Fruit fly (Drosophila melanogaster) whole organism, embryonic: ENCODE results near the gene CG31675.

Source experiments
- Antp ChIP-seq: fragments of 200-800 bp; sonication (Bioruptor generic); optimal IDR thresholded peaks from 3 replicates; lab custom pipeline; 2016; ENCODE audit warnings: missing biosample characterization, missing genetic modification characterization
- CG11695 ChIP-seq: fragments of 200-800 bp; sonication (Bioruptor generic); IDR thresholded peaks from 3 replicates; pipeline ENCODE4 v1.3.6; 2022; ENCODE audit warnings: missing biosample characterization, missing genetic modification characterization
- CG11696 ChIP-seq: fragments of 200-800 bp; sonication (Bioruptor generic); IDR thresholded peaks from 2 replicates; pipeline ENCODE4 v1.3.6; 2022; ENCODE audit warnings: missing biosample characterization, missing genetic modification characterization
- CG12769 ChIP-seq: fragments of 200-800 bp; sonication (Bioruptor generic); optimal IDR thresholded peaks from 2 replicates; lab custom pipeline; 2019; ENCODE audit warnings: missing biosample characterization, mild to moderate bottlenecking, missing genetic modification characterization, moderate library complexity
- CG17361 ChIP-seq: fragments of 200-800 bp; sonication (Bioruptor generic); IDR thresholded peaks from 3 replicates; pipeline ENCODE4 v1.3.6; 2022; ENCODE audit warnings: missing biosample characterization, missing genetic modification characterization
- CG2889 ChIP-seq: fragments of 200-800 bp; sonication (Bioruptor generic); IDR thresholded peaks from 3 replicates; pipeline ENCODE4 v1.3.6; 2022; ENCODE audit warnings: missing biosample characterization, missing genetic modification characterization
- CG3065 ChIP-seq: fragments of 200-800 bp; sonication (Bioruptor generic); optimal IDR thresholded peaks from 2 replicates; lab custom pipeline; 2016; ENCODE audit warnings: missing biosample characterization, missing genetic modification characterization
- CG3281 ChIP-seq: fragments of 200-800 bp; sonication (Bioruptor generic); optimal IDR thresholded peaks from 3 replicates; lab custom pipeline; 2017; ENCODE audit warnings: missing biosample characterization, mild to moderate bottlenecking, missing genetic modification characterization
- CG4282 ChIP-seq: fragments of 200-800 bp; sonication (Bioruptor generic); optimal IDR thresholded peaks from 2 replicates; lab custom pipeline; 2016; ENCODE audit warnings: missing biosample characterization, missing genetic modification characterization
- CG43689 ChIP-seq: fragments of 200-800 bp; sonication (Bioruptor generic); IDR thresholded peaks from 2 replicates; pipeline ENCODE4 v1.3.6; 2022; ENCODE audit warnings: missing biosample characterization, missing genetic modification characterization
- CG4424 ChIP-seq: fragments of 200-800 bp; sonication (Bioruptor generic); optimal IDR thresholded peaks from 3 replicates; lab custom pipeline; 2016; ENCODE audit warnings: missing biosample characterization, missing genetic modification characterization
- CG8359 ChIP-seq: fragments of 200-800 bp; sonication (Bioruptor generic); optimal IDR thresholded peaks from 2 replicates; lab custom pipeline; 2017; ENCODE audit warnings: missing biosample characterization, mild to moderate bottlenecking, missing genetic modification characterization, borderline replicate concordance
- CHES-1-like ChIP-seq: fragments of 200-800 bp; sonication (Bioruptor generic); optimal IDR thresholded peaks from 2 replicates; lab custom pipeline; 2016; ENCODE audit warnings: missing biosample characterization, missing genetic modification characterization
- Ets65A ChIP-seq: fragments of 200-800 bp; sonication (Bioruptor generic); peaks from one replicate; lab custom pipeline; 2016; ENCODE audit warnings: missing biosample characterization, missing genetic modification characterization
- GATAe ChIP-seq: fragments of 200-800 bp; sonication (Bioruptor generic); conservative IDR thresholded peaks from 2 replicates; pipeline ENCODE4 v1.3.6; 2022; ENCODE audit warnings: missing biosample characterization, missing genetic modification characterization
- HLHmδ ChIP-seq: fragments of 200-800 bp; sonication (Bioruptor generic); optimal IDR thresholded peaks from 2 replicates; lab custom pipeline; 2018; ENCODE audit warnings: missing biosample characterization, mild to moderate bottlenecking, missing genetic modification characterization, moderate library complexity
- Jarid2 ChIP-seq: fragments of 200-800 bp; sonication (Bioruptor generic); optimal IDR thresholded peaks from 3 replicates; lab custom pipeline; 2017; ENCODE audit warnings: mild to moderate bottlenecking, missing biosample characterization, missing genetic modification reagents, missing genetic modification characterization
- Mes4 ChIP-seq: fragments of 200-800 bp; sonication (Bioruptor generic); optimal IDR thresholded peaks from 2 replicates; lab custom pipeline; 2016; ENCODE audit warnings: missing biosample characterization, missing genetic modification characterization
- Nf-YA ChIP-seq: fragments of 200-800 bp; sonication (Bioruptor generic); IDR thresholded peaks from 2 replicates; pipeline ENCODE4 v1.3.6; 2022; ENCODE audit warnings: missing biosample characterization, missing genetic modification characterization
- Vsx1 ChIP-seq: fragments of 200-800 bp; sonication (Bioruptor generic); optimal IDR thresholded peaks from 2 replicates; lab custom pipeline; 2017; ENCODE audit warnings: missing biosample characterization, mild to moderate bottlenecking, missing genetic modification characterization, missing genetic modification reagents
- da ChIP-seq: fragments of 200-800 bp; sonication (Bioruptor generic); optimal IDR thresholded peaks from 2 replicates; lab custom pipeline; 2016; ENCODE audit warnings: missing biosample characterization, missing genetic modification characterization
- dati ChIP-seq: fragments of 200-800 bp; sonication (Bioruptor generic); IDR thresholded peaks from 2 replicates; pipeline ENCODE4 v1.3.6; 2022; ENCODE audit warnings: missing biosample characterization, missing genetic modification characterization
- fd64A ChIP-seq: fragments of 200-800 bp; sonication (Bioruptor generic); optimal IDR thresholded peaks from 3 replicates; lab custom pipeline; 2018; ENCODE audit warnings: missing biosample characterization, mild to moderate bottlenecking, missing genetic modification characterization
- kah ChIP-seq: fragments of 200-800 bp; sonication (Bioruptor generic); optimal IDR thresholded peaks from 2 replicates; lab custom pipeline; 2018; ENCODE audit warnings: missing biosample characterization, mild to moderate bottlenecking, missing genetic modification characterization
- kni ChIP-seq: fragments of 200-800 bp; sonication (Bioruptor generic); optimal IDR thresholded peaks from 3 replicates; lab custom pipeline; 2017; ENCODE audit warnings: mild to moderate bottlenecking, missing biosample characterization, missing genetic modification reagents, missing genetic modification characterization
- lmd ChIP-seq: fragments of 200-800 bp; sonication (Bioruptor generic); IDR thresholded peaks from 2 replicates; pipeline ENCODE4 v1.3.6; 2022; ENCODE audit warnings: missing biosample characterization, missing genetic modification characterization
- luna ChIP-seq: fragments of 200-800 bp; sonication (Bioruptor generic); optimal IDR thresholded peaks from 2 replicates; lab custom pipeline; 2016; ENCODE audit warnings: missing biosample characterization, missing genetic modification characterization
- nau ChIP-seq: fragments of 200-800 bp; sonication (Bioruptor generic); optimal IDR thresholded peaks from 3 replicates; lab custom pipeline; 2017; ENCODE audit warnings: missing biosample characterization, mild to moderate bottlenecking, missing genetic modification characterization, missing genetic modification reagents
- nmo ChIP-seq: fragments of 200-800 bp; sonication (Bioruptor generic); optimal IDR thresholded peaks from 2 replicates; lab custom pipeline; 2018; ENCODE audit warnings: missing biosample characterization, mild to moderate bottlenecking, missing genetic modification characterization, moderate library complexity
- pan ChIP-seq, 4 experiments: fragments of >200 bp in 3 of 4; fragments of 200-800 bp in 1 of 4; sonication (Bioruptor generic) in 1 of 4; optimal IDR thresholded peaks in 3 of 4; IDR thresholded peaks in 1 of 4; 2 replicates each; pipeline versions ENCODE4 v1.3.6 to Lab custom; 2017 to 2022; ENCODE audit warnings: missing biosample characterization in 2 of 4, missing genetic modification characterization in 2 of 4, mixed read lengths in 1 of 4
- sc ChIP-seq, 3 experiments: fragments of >200 bp in 2 of 3; fragments of 200-800 bp in 1 of 3; sonication (Bioruptor generic) in 1 of 3; optimal IDR thresholded peaks; 2 replicates in 2 of 3; 3 replicates in 1 of 3; lab custom pipeline; 2017; ENCODE audit warnings: mild to moderate bottlenecking in 1 of 3, missing biosample characterization in 1 of 3, missing genetic modification characterization in 1 of 3, missing genetic modification reagents in 1 of 3
- sim ChIP-seq: fragments of 200-800 bp; sonication (Bioruptor generic); IDR thresholded peaks from 2 replicates; pipeline ENCODE4 v1.3.6; 2022; ENCODE audit warnings: missing biosample characterization, missing genetic modification characterization
- slp2 ChIP-seq: fragments of 200-800 bp; sonication (Bioruptor generic); optimal IDR thresholded peaks from 2 replicates; lab custom pipeline; 2016; ENCODE audit warnings: missing biosample characterization, missing genetic modification characterization
- sr ChIP-seq: fragments of 200-800 bp; sonication (Bioruptor generic); IDR thresholded peaks from 3 replicates; pipeline ENCODE4 v1.3.6; 2022; ENCODE audit warnings: missing biosample characterization, missing genetic modification characterization
- sug ChIP-seq: fragments of 200-800 bp; optimal IDR thresholded peaks from 2 replicates; lab custom pipeline; 2019; ENCODE audit warnings: missing biosample characterization, mild to moderate bottlenecking, missing genetic modification characterization, moderate library complexity
- tio ChIP-seq: fragments of 200-800 bp; sonication (Bioruptor generic); optimal IDR thresholded peaks from 2 replicates; lab custom pipeline; 2017; ENCODE audit warnings: missing biosample characterization, missing genetic modification characterization, inconsistent platforms
- tll ChIP-seq, 2 experiments: fragments of 200-800 bp in 1 of 2; fragments of >200 bp in 1 of 2; sonication (Bioruptor generic) in 1 of 2; optimal IDR thresholded peaks; 2 replicates each; lab custom pipeline; 2017 to 2019; ENCODE audit warnings: missing biosample characterization in 2 of 2, missing genetic modification characterization in 2 of 2, mild to moderate bottlenecking in 1 of 2, moderate library complexity in 1 of 2
- twi ChIP-seq: fragments of 200-800 bp; optimal IDR thresholded peaks from 2 replicates; lab custom pipeline; 2019; ENCODE audit warnings: missing biosample characterization, mild to moderate bottlenecking, missing genetic modification characterization, moderate library complexity
- unc-4 ChIP-seq: fragments of 200-800 bp; sonication (Bioruptor generic); IDR thresholded peaks from 2 replicates; pipeline ENCODE4 v1.3.6; 2022; ENCODE audit warnings: missing biosample characterization, missing genetic modification characterization; ENCODE audit not compliant: partially characterized antibody
- z ChIP-seq: fragments of 200-800 bp; sonication (Bioruptor generic); IDR thresholded peaks from 3 replicates; pipeline ENCODE4 v1.3.6; 2022; ENCODE audit warnings: missing biosample characterization, missing genetic modification characterization

CG31675 gene

dm6 chr2L:20885889-20886507 lies 18.4 kb downstream of the CG31675 start (continued):
- no peak for TF ChIP-seq CG4282 (GFP tag; lab: Kevin White, UChicago)
- peak; percentile 78 for TF ChIP-seq CG12769 (tag; lab: Kevin White, UChicago)
- peak; percentile 39 for TF ChIP-seq nau (GFP tag; lab: Kevin White, UChicago)
- TF ChIP-seq da (GFP tag; lab: Kevin White, UChicago), result no peak
- peak; percentile 40 for TF ChIP-seq Jarid2 (GFP tag; lab: Kevin White, UChicago)
- no peak for TF ChIP-seq GATAe (GFP tag; lab: Robert Waterston, UW)
- no peak for TF ChIP-seq luna (GFP tag; lab: Kevin White, UChicago)
- TF ChIP-seq z (GFP tag; lab: Robert Waterston, UW), result 0 out of 3 replicates have a peak, but pooled peaks have one; percentile 41
- TF ChIP-seq sc (optimal IDR thresholded peaks at IDR 0.05; lab: Kevin White, UChicago), result no peak
- TF ChIP-seq sc (GFP tag; optimal IDR thresholded peaks at IDR 0.05; lab: Kevin White, UChicago), result no peak
- TF ChIP-seq kni (GFP tag; lab: Kevin White, UChicago), result peak; percentile 11
- TF ChIP-seq CG3065 (GFP tag; lab: Kevin White, UChicago), result no peak
- no peak for TF ChIP-seq unc-4 (GFP tag; lab: Robert Waterston, UW)
- TF ChIP-seq sug, result peak; percentile 53
- TF ChIP-seq CG43689 (GFP tag; lab: Robert Waterston, UW), result no peak
- TF ChIP-seq CG11696, result 0 out of 2 replicates have a peak, but pooled peaks have one; percentile 6
- TF ChIP-seq nmo, result no peak
- no peak for TF ChIP-seq fd64A (GFP tag; lab: Kevin White, UChicago)
- no peak for TF ChIP-seq twi
- TF ChIP-seq slp2 (GFP tag; lab: Kevin White, UChicago), result no peak
- no peak for TF ChIP-seq Nf-YA (GFP tag; lab: Robert Waterston, UW)
- no peak for TF ChIP-seq tio
- no peak for TF ChIP-seq CG17361 (GFP tag; lab: Robert Waterston, UW)
- no peak for TF ChIP-seq CG2889
- no peak for TF ChIP-seq pan (optimal IDR thresholded peaks at IDR 0.05; lab: Kevin White, UChicago)
- peak in 1 of 2 experiments; percentile 10 for TF ChIP-seq pan (GFP tag; optimal IDR thresholded peaks at IDR 0.05 in 1 of 2, IDR thresholded peaks at IDR 0.05 in 1 of 2)
- no peak for TF ChIP-seq lmd (GFP tag; lab: Robert Waterston, UW)
- no peak for TF ChIP-seq tll (GFP tag; optimal IDR thresholded peaks at IDR 0.05; lab: Kevin White, UChicago)
- no peak for TF ChIP-seq sr
- 0 out of 2 replicates have a peak, but pooled peaks have one; percentile 8 for TF ChIP-seq dati (GFP tag; lab: Robert Waterston, UW)
- no peak for TF ChIP-seq CG3281 (GFP tag; lab: Kevin White, UChicago)
- no peak for TF ChIP-seq kah (GFP tag; lab: Kevin White, UChicago)

DNA sequence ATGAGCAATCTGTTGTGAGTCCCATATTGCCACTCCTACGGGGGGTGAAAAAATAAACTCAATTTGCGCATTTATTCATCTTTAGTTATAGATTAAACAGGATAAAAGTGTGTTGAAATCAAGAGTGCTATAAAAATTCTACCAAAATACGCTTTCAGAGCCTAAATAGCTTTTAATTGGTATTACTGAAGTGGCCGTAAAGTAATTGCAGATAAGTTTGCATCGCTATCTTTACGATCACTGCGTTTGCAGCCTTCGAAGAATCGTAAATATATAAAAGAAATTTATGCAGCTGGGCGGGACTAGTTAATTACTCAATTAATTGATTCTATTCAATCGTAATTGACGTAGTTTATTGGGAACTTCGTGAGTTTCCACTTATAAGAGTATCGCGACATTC lies 19.7 kb downstream of the CG31675 start:
- TF ChIP-seq Mes4 (GFP tag; lab: Kevin White, UChicago) (no peak), Ets65A (GFP tag; lab: Kevin White, UChicago) (no peak), Antp (no peak), HLHmδ (GFP tag; lab: Kevin White, UChicago) (no peak), CG8359 (no peak), Vsx1 (GFP tag; lab: Kevin White, UChicago) (no peak), CG11695 (GFP tag; lab: Robert Waterston, UW) (no peak), CG4424 (no peak), sim (GFP tag; lab: Robert Waterston, UW) (no peak), CHES-1-like (GFP tag; lab: Kevin White, UChicago) (no peak)
